Fruit fly (Drosophila melanogaster) S2 (cell line): ENCODE measurements around the gene CG32192.

Experiments used
- CG8478 ChIP-seq: fragments of >200 bp; optimal IDR thresholded peaks from 2 replicates; lab custom pipeline; 2018
- CTCF ChIP-seq, 2 experiments: fragments of >200 bp; optimal IDR thresholded peaks; 2 replicates each; lab custom pipeline; 2018

dm6 chr3L:18061240-18061639, 21.1 kb downstream of the CG32192 start:
- TF ChIP-seq CTCF (optimal IDR thresholded peaks at IDR 0.05; lab: Kevin White, UChicago), result no peak
- no peak for TF ChIP-seq CG8478 (lab: Kevin White, UChicago)
